Fruit fly (Drosophila melanogaster): Measurements from ENCODE around the gene CG4186.
A peak's percentile ranks its signal among the peaks of the same experiment; 100 is the strongest.

CG4186 gene

DNA sequence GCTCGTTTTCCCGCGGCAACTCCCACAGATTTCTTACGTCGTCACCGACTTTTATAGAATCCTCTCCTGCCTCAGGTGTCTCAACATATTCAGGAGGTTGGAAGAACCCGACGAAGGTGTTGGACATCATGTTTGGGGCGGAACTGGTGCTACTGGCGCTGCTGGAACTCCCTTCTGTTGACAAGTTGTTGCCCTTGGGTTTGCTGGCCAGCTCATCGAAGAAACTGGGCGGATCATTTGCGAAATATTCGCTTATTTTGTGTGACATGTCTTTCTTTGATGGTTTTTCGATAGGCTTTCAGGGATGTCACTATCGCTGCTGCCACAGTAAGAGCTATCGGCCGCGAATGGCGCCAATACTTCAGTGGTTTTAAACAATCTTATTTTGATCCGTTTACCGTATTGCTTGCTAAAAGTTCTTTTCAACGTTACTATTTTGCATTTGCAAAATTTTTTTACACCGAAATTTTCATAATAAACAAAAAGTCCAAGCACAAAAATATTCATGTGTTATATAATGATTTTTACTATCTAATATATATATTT, 18.5 kb downstream of the CG4186 start, which contains the start of gene CG11396:
Gene CG11396 (minus strand): TSS at position 303 of the 546 bp plus-strand sequence.
- TF ChIP-seq CG3847 (GFP tag; IDR thresholded peaks at IDR 0.05) (peak; percentile 24; the same call in 1 of the 2 replicates), Ets97D (GFP tag; optimal IDR thresholded peaks at IDR 0.05) (peak; percentile 20), Adf1 (GFP tag; IDR thresholded peaks at IDR 0.05) (peak; percentile 40; the same call in 1 of the 2 replicates), eyg (GFP tag; optimal IDR thresholded peaks at IDR 0.05) (no peak), hb (GFP tag; IDR thresholded peaks at IDR 0.05; ENCODE audit: partially characterized antibody) (peak; percentile 86), vnd (GFP tag; IDR thresholded peaks at IDR 0.05; ENCODE audit: partially characterized antibody) (peak; percentile 90), Opbp (GFP tag; IDR thresholded peaks at IDR 0.05; ENCODE audit: partially characterized antibody) (peak; percentile 95), Scr (GFP tag; IDR thresholded peaks at IDR 0.05; ENCODE audit: partially characterized antibody) (peak; percentile 95), CG17829 (tag; optimal IDR thresholded peaks at IDR 0.05) (peak; percentile 0), prd (optimal IDR thresholded peaks at IDR 0.05) (no peak), prd (GFP tag; IDR thresholded peaks at IDR 0.05) (no peak), bbx (GFP tag; IDR thresholded peaks at IDR 0.05; ENCODE audit: partially characterized antibody) (peak; percentile 97), rib (GFP tag; IDR thresholded peaks at IDR 0.05) (0 out of 2 replicates have a peak, but pooled peaks have one; percentile 14), CG13624 (GFP tag; optimal IDR thresholded peaks at IDR 0.05) (peak; percentile 14), CG13287 (GFP tag; IDR thresholded peaks at IDR 0.05; ENCODE audit: partially characterized antibody) (peak; percentile 97), her (GFP tag; optimal IDR thresholded peaks at IDR 0.05) (peak; percentile 5), CG14860 (GFP tag; IDR thresholded peaks at IDR 0.05; ENCODE audit: partially characterized antibody) (peak; percentile 86), dpn (GFP tag; optimal IDR thresholded peaks at IDR 0.05) (no peak), MESR4 (GFP tag; optimal IDR thresholded peaks at IDR 0.05) (peak; percentile 95), esg (GFP tag; conservative IDR thresholded peaks at IDR 0.05) (no peak), sens (GFP tag) (peak; percentile 52), CG9797 (GFP tag; optimal IDR thresholded peaks at IDR 0.05) (peak; percentile 5), Dp (GFP tag; optimal IDR thresholded peaks at IDR 0.05) (peak; percentile 95), CG42726 (GFP tag; IDR thresholded peaks at IDR 0.05; ENCODE audit: partially characterized antibody) (peak; percentile 94), CG4282 (GFP tag; optimal IDR thresholded peaks at IDR 0.05) (no peak), nerfin-2 (GFP tag; IDR thresholded peaks at IDR 0.05; ENCODE audit: partially characterized antibody) (peak; percentile 79), Bgb (GFP tag; IDR thresholded peaks at IDR 0.05; ENCODE audit: partially characterized antibody) (peak; percentile 97), MTF-1 (GFP tag; optimal IDR thresholded peaks at IDR 0.05; ENCODE audit: borderline replicate concordance) (no peak), sisA (GFP tag; IDR thresholded peaks at IDR 0.05) (no peak), Lpt (GFP tag; optimal IDR thresholded peaks at IDR 0.05) (no peak), CG8478 (optimal IDR thresholded peaks at IDR 0.05) (no peak), inv (GFP tag; IDR thresholded peaks at IDR 0.05; ENCODE audit: partially characterized antibody) (peak; percentile 90), YL-1 (GFP tag; optimal IDR thresholded peaks at IDR 0.05) (peak; percentile 10), pzg (GFP tag; optimal IDR thresholded peaks at IDR 0.05) (peak; percentile 75), run (tag; optimal IDR thresholded peaks at IDR 0.05) (no peak), hbn (GFP tag; IDR thresholded peaks at IDR 0.05; ENCODE audit: partially characterized antibody) (peak; percentile 96), Oli (tag; optimal IDR thresholded peaks at IDR 0.05) (no peak), otp (GFP tag; IDR thresholded peaks at IDR 0.05) (no peak), CG12299 (tag; optimal IDR thresholded peaks at IDR 0.05) (no peak), zen2 (GFP tag; IDR thresholded peaks at IDR 0.05; ENCODE audit: partially characterized antibody) (peak; percentile 94), Sin3A (optimal IDR thresholded peaks at IDR 0.05) (peak; percentile 43), CG34224 (GFP tag; IDR thresholded peaks at IDR 0.05; ENCODE audit: partially characterized antibody) (peak; percentile 95), Dll (GFP tag; IDR thresholded peaks at IDR 0.05; ENCODE audit: partially characterized antibody) (peak; percentile 94), Med (GFP tag) (peak; percentile 81), Fer1 (GFP tag; optimal IDR thresholded peaks at IDR 0.05) (peak; percentile 13), ato (GFP tag; IDR thresholded peaks at IDR 0.05; ENCODE audit: partially characterized antibody) (peak; percentile 95), HLHmδ (GFP tag; optimal IDR thresholded peaks at IDR 0.05) (no peak), chinmo (GFP tag; IDR thresholded peaks at IDR 0.05; ENCODE audit: partially characterized antibody) (peak; percentile 97), CG30403 (GFP tag; optimal IDR thresholded peaks at IDR 0.05) (no peak)
